Worm (Caenorhabditis elegans): ENCODE results near the gene lips-7.
"Not testable (repeated sequence)": the region's sequence is repeated elsewhere in the genome, so short reads cannot be mapped to it uniquely, and the experiment has no call there.

lips-7 gene

DNA sequence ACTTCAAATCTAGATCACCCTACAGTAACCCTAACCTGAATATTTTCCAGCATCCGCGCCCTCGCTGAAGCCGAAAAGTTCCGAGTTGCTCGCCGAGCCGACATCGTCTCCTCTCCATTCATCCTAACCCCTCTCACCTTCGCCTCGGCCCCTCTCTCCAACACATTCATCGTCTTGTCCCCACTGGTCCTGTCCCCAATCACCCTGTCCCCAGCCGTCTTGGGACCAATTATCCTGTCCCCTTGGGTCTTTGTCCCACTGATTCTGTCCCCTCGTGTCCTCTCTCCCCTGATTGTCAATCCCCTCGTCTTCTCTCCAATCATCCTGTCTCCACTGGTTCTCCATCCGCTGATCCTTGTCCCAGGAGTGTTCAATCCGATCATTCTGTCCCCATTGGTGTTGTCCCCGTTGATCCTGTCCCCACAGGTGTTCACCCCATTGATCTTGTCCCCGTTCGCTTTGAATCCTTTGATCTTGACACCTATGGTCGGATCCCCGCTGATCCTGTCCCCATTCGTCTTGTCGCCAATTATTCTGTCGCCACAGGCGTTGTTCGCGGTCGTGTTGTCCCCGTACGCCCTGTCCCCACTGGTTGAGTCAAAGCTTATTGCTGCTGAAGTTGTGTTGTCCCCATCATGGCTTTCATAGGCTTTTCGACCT lies at the start of gene lips-7:
TSS of gene lips-7 (plus strand) at position 610 of the 660 bp plus-strand sequence.
- TF ChIP-seq W03F9.2 (tag; optimal IDR thresholded peaks at IDR 0.05) (no peak), dao-5 (tag; optimal IDR thresholded peaks at IDR 0.05) (no peak), him-1 (tag; optimal IDR thresholded peaks at IDR 0.05) (no peak)

DNA sequence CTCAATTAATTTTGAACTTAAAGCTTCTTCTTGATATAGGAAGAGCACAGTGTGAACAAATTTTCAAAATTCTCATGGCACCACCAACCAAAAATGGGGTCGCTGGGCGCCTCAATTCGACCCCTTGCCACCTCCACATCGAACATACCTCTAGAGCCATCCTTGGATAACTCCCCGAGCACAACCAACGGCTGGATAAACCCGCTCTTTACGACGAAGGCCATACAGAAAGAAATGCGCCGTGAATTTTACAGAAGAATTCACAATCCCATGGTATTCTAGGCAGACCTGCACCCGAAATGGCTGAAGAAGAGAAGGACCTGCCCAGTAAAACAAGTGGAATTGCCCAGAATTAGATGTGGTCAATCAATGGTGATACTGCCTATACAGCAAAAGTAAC lies 49.0 kb upstream of the lips-7 start:
- TF ChIP-seq dao-5 (tag; optimal IDR thresholded peaks at IDR 0.05) (no peak), him-1 (tag; optimal IDR thresholded peaks at IDR 0.05) (no peak)

DNA sequence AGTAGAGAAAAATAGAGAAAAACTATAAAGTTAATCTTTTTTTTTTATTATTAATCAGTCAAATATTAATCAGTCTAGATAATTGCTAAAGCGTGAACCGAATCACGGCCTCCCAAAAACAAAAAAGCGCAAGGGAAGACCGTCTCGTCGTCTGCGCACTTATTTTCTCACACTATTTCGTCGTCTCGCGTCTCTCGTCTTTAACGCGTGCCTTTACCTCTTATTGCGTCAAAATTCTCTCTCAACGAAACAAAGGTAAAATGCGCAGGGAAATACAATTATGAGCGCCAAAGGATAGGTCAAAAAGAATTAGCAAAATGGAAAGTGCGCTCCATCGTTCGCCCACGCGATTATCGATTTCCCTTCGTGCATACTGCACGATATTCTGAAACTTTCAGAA lies 45.6 kb upstream of the lips-7 start:
- TF ChIP-seq W03F9.2 (tag; optimal IDR thresholded peaks at IDR 0.05) (no peak), him-1 (tag; optimal IDR thresholded peaks at IDR 0.05) (no peak), dao-5 (tag; optimal IDR thresholded peaks at IDR 0.05) (no peak)

DNA sequence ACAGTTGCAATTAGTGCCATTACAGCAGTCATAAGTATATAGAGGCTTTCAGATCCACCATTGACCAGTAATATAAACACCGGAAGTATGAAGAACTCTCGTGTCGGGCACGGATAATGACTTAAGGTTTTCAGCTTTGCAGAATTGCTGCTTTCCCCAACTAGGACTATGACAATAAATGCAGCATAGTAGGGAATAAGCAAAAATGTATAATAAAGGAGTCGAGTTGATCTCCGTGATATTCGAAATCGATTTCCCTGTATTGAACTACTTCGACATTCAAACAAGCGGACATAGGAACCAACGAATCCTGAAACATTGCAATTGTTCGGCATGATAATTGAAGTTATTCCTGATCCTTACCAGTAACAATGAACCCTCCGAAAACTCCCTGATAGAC lies 43.1 kb upstream of the lips-7 start:
- TF ChIP-seq dao-5 (tag; optimal IDR thresholded peaks at IDR 0.05) (no peak), W03F9.2 (tag; optimal IDR thresholded peaks at IDR 0.05) (no peak), him-1 (tag; optimal IDR thresholded peaks at IDR 0.05) (no peak)

DNA sequence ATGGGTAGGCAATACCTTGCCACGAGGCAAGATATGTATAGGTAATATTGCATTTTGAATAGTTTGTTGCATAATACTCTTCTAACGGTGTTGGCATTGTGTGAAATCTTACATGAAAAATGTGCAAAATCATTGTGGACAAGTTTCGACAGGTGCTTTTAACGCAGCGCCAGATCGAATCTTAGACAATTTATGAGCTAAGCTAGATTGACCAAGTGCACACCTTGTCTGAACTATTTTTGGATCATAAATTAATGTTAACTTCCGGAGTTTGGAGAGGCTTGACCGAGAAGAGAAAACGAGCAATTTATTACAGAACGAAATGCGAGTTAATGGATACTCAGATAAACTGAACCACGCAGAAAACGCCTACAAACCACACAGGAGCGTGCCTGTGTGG lies 42.4 kb upstream of the lips-7 start, which contains the start of gene srh-105:
TSS of gene srh-105 (minus strand) at position 101 of the 400 bp plus-strand sequence.
- TF ChIP-seq him-1 (tag; optimal IDR thresholded peaks at IDR 0.05) (no peak), dao-5 (tag; optimal IDR thresholded peaks at IDR 0.05) (no peak), W03F9.2 (tag; optimal IDR thresholded peaks at IDR 0.05) (no peak)

DNA sequence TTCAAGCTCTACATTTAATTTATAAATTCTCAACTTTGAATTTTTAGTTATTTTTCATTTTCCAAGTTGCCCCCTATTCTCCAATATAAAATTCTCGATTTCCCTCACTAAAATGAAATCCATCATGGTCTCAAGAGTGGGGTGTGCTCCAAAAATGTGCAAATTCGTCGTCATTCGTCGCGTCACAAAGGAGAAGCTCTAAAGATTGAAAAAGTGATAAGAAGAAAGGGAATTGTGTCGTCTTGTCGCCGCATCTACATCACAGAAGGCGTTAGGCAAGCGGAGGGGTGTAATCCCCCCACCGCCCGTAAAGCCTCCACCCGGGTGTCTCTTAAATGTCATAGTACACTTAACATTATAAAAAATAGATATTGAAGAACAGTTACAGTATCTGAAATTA lies 39.7 kb upstream of the lips-7 start:
- TF ChIP-seq dao-5 (tag; optimal IDR thresholded peaks at IDR 0.05) (no peak), him-1 (tag; optimal IDR thresholded peaks at IDR 0.05) (no peak), W03F9.2 (tag; optimal IDR thresholded peaks at IDR 0.05) (no peak)

DNA sequence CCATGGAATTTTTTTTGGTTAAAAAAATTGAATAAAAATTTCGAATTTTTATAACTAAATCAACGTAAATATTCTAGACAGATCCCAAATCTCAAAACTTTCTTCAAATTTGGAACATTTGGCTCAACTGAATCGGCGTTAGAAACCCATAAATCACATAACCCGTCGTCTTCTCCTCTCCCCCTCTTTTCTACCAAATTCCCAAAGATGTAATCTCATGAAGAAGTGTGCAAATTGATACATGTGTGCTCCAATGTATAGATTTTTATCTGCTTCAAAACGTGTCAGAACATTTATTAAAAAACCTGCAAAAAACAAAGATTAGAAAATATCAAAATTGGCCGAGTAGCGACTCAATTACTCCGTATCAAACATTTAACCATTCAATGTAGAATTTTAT lies 39.0 kb upstream of the lips-7 start:
- TF ChIP-seq W03F9.2 (tag; optimal IDR thresholded peaks at IDR 0.05): no peak
- no peak for TF ChIP-seq him-1 (tag; optimal IDR thresholded peaks at IDR 0.05)
- no peak for TF ChIP-seq dao-5 (tag; optimal IDR thresholded peaks at IDR 0.05)

DNA sequence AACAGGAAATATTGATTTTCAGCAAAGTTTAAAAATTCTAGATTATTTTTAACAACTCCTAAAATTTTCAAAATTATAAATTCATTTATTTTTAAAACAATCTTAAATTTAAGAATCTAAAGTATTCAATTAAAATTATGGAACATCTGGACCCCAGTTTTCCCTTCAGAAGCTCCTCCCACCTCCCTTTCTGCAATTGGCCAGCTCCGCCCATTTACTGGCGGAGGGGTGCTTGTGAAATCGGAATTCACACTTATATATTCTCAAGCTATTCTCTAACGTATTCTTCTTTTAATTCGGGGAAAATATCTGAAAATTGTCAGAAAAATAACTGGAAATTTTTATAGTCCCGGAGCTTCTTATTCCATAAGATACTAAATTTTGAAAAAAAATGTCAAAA lies 35.9 kb upstream of the lips-7 start, which contains the start of gene mab-9:
TSS of gene mab-9 (plus strand) at position 260 of the 400 bp plus-strand sequence.
- TF ChIP-seq him-1 (tag; optimal IDR thresholded peaks at IDR 0.05) (no peak), W03F9.2 (tag; optimal IDR thresholded peaks at IDR 0.05) (no peak), dao-5 (tag; optimal IDR thresholded peaks at IDR 0.05) (no peak)

DNA sequence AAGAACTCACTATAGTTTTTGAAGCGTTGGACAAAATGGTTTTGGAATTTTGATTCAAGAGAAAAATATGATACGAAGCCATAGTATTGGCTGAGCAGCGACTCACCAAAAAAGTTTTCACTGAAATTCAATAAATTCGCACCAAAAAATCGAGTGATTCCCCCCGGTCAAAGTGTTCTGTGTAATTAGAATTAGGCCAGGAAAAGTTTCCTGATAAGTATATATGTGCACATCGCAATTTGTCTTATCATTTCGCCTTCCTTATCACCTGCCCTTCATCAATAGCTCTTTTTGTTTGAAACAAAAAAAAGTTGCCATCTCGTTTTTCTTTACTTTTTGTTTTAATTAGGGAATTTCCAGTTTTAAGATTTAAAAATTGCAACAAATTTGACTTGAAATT lies 29.9 kb upstream of the lips-7 start:
- TF ChIP-seq W03F9.2 (tag; optimal IDR thresholded peaks at IDR 0.05): no peak
- TF ChIP-seq him-1 (tag; optimal IDR thresholded peaks at IDR 0.05): no peak
- TF ChIP-seq dao-5 (tag; optimal IDR thresholded peaks at IDR 0.05): no peak

DNA sequence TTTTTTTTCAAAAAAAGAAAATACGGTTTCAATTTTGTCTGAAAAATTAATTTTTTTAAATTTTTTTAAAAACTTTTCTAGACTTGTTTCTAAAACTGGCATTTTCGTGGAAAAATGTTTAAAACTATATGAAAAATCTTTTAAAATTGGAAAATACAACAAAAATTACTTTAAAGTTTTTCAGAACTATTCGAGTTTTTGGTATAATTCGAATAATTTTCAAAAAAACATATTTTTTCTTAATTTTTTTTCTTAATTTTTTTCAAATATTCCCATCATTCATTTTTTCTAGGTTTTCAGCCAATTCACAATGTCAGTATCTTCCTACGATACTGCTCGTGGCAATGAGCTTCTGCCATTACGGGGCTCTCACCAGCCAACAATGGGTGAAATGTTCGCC lies 29.4 kb upstream of the lips-7 start, which contains the start of gene slc-36.2:
TSS of gene slc-36.2 (plus strand) at position 301 of the 400 bp plus-strand sequence.
- TF ChIP-seq him-1 (tag; optimal IDR thresholded peaks at IDR 0.05) (no peak), dao-5 (tag; optimal IDR thresholded peaks at IDR 0.05) (no peak), W03F9.2 (tag; optimal IDR thresholded peaks at IDR 0.05) (no peak)

DNA sequence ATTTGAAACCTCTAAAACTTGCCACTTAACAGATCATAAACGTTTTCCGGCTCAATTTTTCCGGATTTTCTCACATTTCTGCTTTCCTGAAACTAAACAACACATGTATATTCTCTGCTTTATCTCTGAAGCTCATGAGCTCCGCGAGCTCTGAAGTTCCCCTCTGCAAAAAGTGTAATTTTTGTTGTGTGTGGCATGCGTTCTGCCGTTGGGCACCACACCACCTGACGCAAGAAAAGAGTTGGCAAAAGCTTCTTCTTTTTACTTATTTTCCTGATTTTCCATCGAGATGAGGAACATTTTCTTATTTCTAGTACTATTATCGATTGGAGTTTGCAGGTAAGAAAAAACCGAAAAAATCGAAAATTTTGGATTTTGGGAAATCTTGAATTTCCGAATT lies 25.3 kb upstream of the lips-7 start, which contains the start of gene lgc-34:
TSS of gene lgc-34 (plus strand) at position 200 of the 400 bp plus-strand sequence.
- TF ChIP-seq W03F9.2 (tag; optimal IDR thresholded peaks at IDR 0.05) (no peak), him-1 (tag; optimal IDR thresholded peaks at IDR 0.05) (no peak), dao-5 (tag; optimal IDR thresholded peaks at IDR 0.05) (no peak)

DNA sequence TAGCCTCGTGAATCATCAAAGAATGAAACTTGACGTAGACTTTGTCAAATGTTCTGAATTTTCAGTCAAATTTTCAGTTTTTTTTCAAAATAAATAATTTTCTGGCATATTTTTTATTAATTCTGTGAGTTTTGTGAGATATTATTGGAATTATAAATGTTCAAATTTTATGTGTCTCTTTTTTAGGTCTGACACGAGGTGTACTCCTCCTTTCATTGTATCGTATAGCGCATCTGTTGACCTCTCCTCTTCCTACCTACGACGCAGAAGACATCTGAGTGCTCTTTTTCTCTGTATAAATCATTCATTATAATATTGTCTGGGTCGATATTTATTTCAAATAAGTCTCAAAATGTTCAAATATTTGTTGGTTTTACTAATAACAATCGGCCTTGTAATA lies 16.4 kb upstream of the lips-7 start, which contains the start of gene T27A1.3:
TSS of gene T27A1.3 (plus strand) at position 301 of the 400 bp plus-strand sequence.
- TF ChIP-seq dao-5, W03F9.2, him-1 (tag; optimal IDR thresholded peaks at IDR 0.05): not testable (repeated sequence)

DNA sequence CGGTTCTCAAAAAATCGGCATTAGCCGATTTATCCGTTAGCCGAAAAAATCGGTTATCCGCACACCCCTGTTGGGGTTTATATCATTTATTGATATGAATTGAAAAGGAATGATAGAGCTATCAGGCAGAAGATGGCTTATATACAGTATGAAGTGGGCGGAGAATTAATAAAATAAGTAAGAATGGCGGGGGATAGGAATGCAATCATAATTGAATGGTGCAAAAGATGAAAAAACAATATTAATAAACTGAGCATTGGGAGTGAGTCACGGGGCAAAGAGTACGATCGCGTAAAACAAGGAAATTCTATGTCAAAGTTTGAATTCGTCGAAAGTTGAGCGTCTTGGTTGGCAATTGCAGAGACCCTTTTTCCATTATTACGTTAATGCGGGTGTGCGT lies 14.9 kb upstream of the lips-7 start, which contains the start of gene T27A1.2:
TSS of gene T27A1.2 (minus strand) at position 101 of the 400 bp plus-strand sequence.
- no peak for TF ChIP-seq him-1 (tag; optimal IDR thresholded peaks at IDR 0.05)
- no peak for TF ChIP-seq dao-5 (tag; optimal IDR thresholded peaks at IDR 0.05)
- TF ChIP-seq W03F9.2 (tag; optimal IDR thresholded peaks at IDR 0.05): no peak

DNA sequence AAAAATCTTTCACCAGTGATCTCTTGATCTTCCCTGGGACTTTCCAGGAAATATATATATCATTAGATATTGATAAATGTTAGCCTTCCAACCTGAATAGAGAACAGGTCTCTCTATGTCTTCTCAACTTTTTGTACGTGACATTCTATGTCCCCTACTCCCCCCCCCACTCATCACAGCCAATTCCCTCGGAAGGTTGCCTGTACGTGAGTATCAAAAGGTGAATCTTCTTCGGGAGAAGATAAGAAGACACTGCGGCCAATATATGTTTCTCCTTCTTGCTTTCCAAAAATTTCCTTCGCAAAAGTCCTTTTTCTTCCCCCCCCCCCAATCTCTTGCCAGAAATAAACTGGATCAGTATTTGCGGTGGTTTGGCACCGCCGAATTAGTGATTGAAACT lies 9.2 kb upstream of the lips-7 start:
- TF ChIP-seq him-1 (tag; optimal IDR thresholded peaks at IDR 0.05) (no peak), dao-5 (tag; optimal IDR thresholded peaks at IDR 0.05) (no peak), W03F9.2 (tag; optimal IDR thresholded peaks at IDR 0.05) (no peak)

DNA sequence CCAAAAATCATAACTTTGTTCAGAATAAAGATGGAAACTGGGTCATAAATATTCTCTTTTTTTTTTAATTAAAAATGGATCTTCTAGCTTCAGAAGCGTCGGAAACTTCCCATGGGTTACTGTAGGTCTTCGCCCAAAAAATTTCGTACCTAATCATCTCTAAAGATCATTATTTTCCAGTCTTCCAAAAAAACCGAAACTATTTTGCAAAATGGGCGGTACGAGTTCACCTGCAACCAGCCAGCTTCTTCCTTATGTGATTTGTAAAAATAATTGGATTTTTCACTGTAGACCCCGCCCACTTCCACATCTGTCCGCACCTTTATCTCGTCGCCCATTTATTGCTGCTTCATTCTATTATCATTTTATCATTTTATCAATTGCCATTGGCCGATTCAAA lies 5.2 kb upstream of the lips-7 start, which contains the start of gene mlt-10:
TSS of gene mlt-10 (plus strand) at position 301 of the 400 bp plus-strand sequence.
- TF ChIP-seq him-1 (tag; optimal IDR thresholded peaks at IDR 0.05): no peak
